Fruit fly (Drosophila melanogaster): ENCODE data around the gene MtnA.

dm6 chr3R:9823723-9824122 is 39.6 kb upstream of the MtnA start, which contains the start of gene CG34302:
- no peak for TF ChIP-seq dsx (GFP tag; optimal IDR thresholded peaks at IDR 0.05; ENCODE audit: poor library complexity, severe bottlenecking)
- TF ChIP-seq OdsH (GFP tag; optimal IDR thresholded peaks at IDR 0.05), result no peak
- TF ChIP-seq cyc (GFP tag; optimal IDR thresholded peaks at IDR 0.05), result no peak
- TF ChIP-seq Sox15 (GFP tag; optimal IDR thresholded peaks at IDR 0.05), result no peak
- TF ChIP-seq CG8632 (GFP tag; optimal IDR thresholded peaks at IDR 0.05), result no peak
- no peak for TF ChIP-seq fkh (GFP tag; optimal IDR thresholded peaks at IDR 0.05)
- TF ChIP-seq CG6163 (GFP tag; IDR thresholded peaks at IDR 0.05), result no peak
- TF ChIP-seq achi (GFP tag; optimal IDR thresholded peaks at IDR 0.05), result no peak
- no peak for TF ChIP-seq Eip75B (GFP tag; optimal IDR thresholded peaks at IDR 0.05)
- no peak for TF ChIP-seq CG16779 (tag; optimal IDR thresholded peaks at IDR 0.05)
- TF ChIP-seq Lpt (GFP tag; optimal IDR thresholded peaks at IDR 0.05), result no peak
- TF ChIP-seq CG8319 (GFP tag; optimal IDR thresholded peaks at IDR 0.05), result no peak
- no peak for TF ChIP-seq acj6 (GFP tag; optimal IDR thresholded peaks at IDR 0.05)
- no peak for TF ChIP-seq CG8119 (GFP tag; IDR thresholded peaks at IDR 0.05)

All from whole organism, prepupa.